Fruit fly (Drosophila melanogaster) whole organism, embryonic: ENCODE data around the gene Phs.
A peak's percentile ranks its signal among the peaks of the same experiment; 100 is the strongest.

Experiments used
- BtbVII ChIP-seq: fragments of 200-800 bp; sonication (Bioruptor generic); optimal IDR thresholded peaks from 3 replicates; lab custom pipeline; 2017; ENCODE audit warnings: missing biosample characterization, mild to moderate bottlenecking, missing genetic modification characterization
- CG10654 ChIP-seq: fragments of 200-800 bp; sonication (Bioruptor generic); optimal IDR thresholded peaks from 2 replicates; lab custom pipeline; 2016; ENCODE audit warnings: missing biosample characterization, missing genetic modification characterization
- CG12071 ChIP-seq: fragments of 200-800 bp; sonication (Bioruptor generic); optimal IDR thresholded peaks from 3 replicates; lab custom pipeline; 2018; ENCODE audit warnings: missing biosample characterization, mild to moderate bottlenecking, missing genetic modification characterization
- CG12219 ChIP-seq: fragments of 200-800 bp; sonication (Bioruptor generic); optimal IDR thresholded peaks from 3 replicates; lab custom pipeline; 2018; ENCODE audit warnings: missing biosample characterization, mild to moderate bottlenecking, missing genetic modification characterization
- CG12236 ChIP-seq: fragments of 200-800 bp; sonication (Bioruptor generic); optimal IDR thresholded peaks from 2 replicates; lab custom pipeline; 2016; ENCODE audit warnings: missing biosample characterization, missing genetic modification characterization
- CG12659 ChIP-seq: fragments of 200-800 bp; sonication (Bioruptor generic); optimal IDR thresholded peaks from 3 replicates; lab custom pipeline; 2017; ENCODE audit warnings: mild to moderate bottlenecking, missing biosample characterization, missing genetic modification reagents, missing genetic modification characterization
- CG16813 ChIP-seq: fragments of 200-800 bp; sonication (Bioruptor generic); IDR thresholded peaks from 3 replicates; pipeline ENCODE4 v1.3.6; 2022; ENCODE audit warnings: missing biosample characterization, missing genetic modification characterization; ENCODE audit not compliant: partially characterized antibody
- CG2120 ChIP-seq: fragments of 200-800 bp; sonication (Bioruptor generic); optimal IDR thresholded peaks from 3 replicates; lab custom pipeline; 2016; ENCODE audit warnings: missing biosample characterization, missing genetic modification characterization
- CG2129 ChIP-seq: fragments of 200-800 bp; sonication (Bioruptor generic); IDR thresholded peaks from 2 replicates; pipeline ENCODE4 v1.3.6; 2022; ENCODE audit warnings: missing biosample characterization, missing genetic modification characterization; ENCODE audit not compliant: partially characterized antibody
- CG31224 ChIP-seq: fragments of 200-800 bp; sonication (Bioruptor generic); IDR thresholded peaks from 2 replicates; pipeline ENCODE4 v1.3.6; 2022; ENCODE audit warnings: missing biosample characterization, missing genetic modification characterization
- CG4282 ChIP-seq: fragments of 200-800 bp; sonication (Bioruptor generic); optimal IDR thresholded peaks from 2 replicates; lab custom pipeline; 2016; ENCODE audit warnings: missing biosample characterization, missing genetic modification characterization
- CG4424 ChIP-seq: fragments of 200-800 bp; sonication (Bioruptor generic); optimal IDR thresholded peaks from 3 replicates; lab custom pipeline; 2016; ENCODE audit warnings: missing biosample characterization, missing genetic modification characterization
- CG4617 ChIP-seq: fragments of 200-800 bp; sonication (Bioruptor generic); optimal IDR thresholded peaks from 3 replicates; lab custom pipeline; 2016; ENCODE audit warnings: missing biosample characterization, missing genetic modification characterization, borderline replicate concordance
- CG4707 ChIP-seq: fragments of 200-800 bp; sonication (Bioruptor generic); optimal IDR thresholded peaks from 2 replicates; lab custom pipeline; 2018; ENCODE audit warnings: missing biosample characterization, mild to moderate bottlenecking, missing genetic modification characterization, moderate library complexity
- CG6654 ChIP-seq: fragments of 200-800 bp; sonication (Bioruptor generic); optimal IDR thresholded peaks from 2 replicates; lab custom pipeline; 2017; ENCODE audit warnings: missing biosample characterization, mild to moderate bottlenecking, missing genetic modification characterization
- CG6791 ChIP-seq: fragments of 200-800 bp; sonication (Bioruptor generic); IDR thresholded peaks from 3 replicates; pipeline ENCODE4 v1.3.6; 2022; ENCODE audit warnings: missing biosample characterization, missing genetic modification characterization; ENCODE audit not compliant: partially characterized antibody
- CG8359 ChIP-seq: fragments of 200-800 bp; sonication (Bioruptor generic); optimal IDR thresholded peaks from 2 replicates; lab custom pipeline; 2017; ENCODE audit warnings: missing biosample characterization, mild to moderate bottlenecking, missing genetic modification characterization, borderline replicate concordance
- CG9609 ChIP-seq: fragments of 200-800 bp; sonication (Bioruptor generic); optimal IDR thresholded peaks from 3 replicates; lab custom pipeline; 2016; ENCODE audit warnings: missing biosample characterization, missing genetic modification characterization
- CG9727 ChIP-seq: fragments of 200-800 bp; sonication (Bioruptor generic); optimal IDR thresholded peaks from 3 replicates; lab custom pipeline; 2017; ENCODE audit warnings: missing biosample characterization, mild to moderate bottlenecking, missing genetic modification characterization
- CG9797 ChIP-seq: fragments of 200-800 bp; sonication (Bioruptor generic); optimal IDR thresholded peaks from 3 replicates; lab custom pipeline; 2018; ENCODE audit warnings: missing biosample characterization, mild to moderate bottlenecking, missing genetic modification characterization
- Camta ChIP-seq: fragments of 200-800 bp; sonication (Bioruptor generic); optimal IDR thresholded peaks from 2 replicates; lab custom pipeline; 2016; ENCODE audit warnings: missing biosample characterization, missing genetic modification characterization
- Dip3 ChIP-seq: fragments of 200-800 bp; sonication (Bioruptor generic); optimal IDR thresholded peaks from 3 replicates; lab custom pipeline; 2016; ENCODE audit warnings: missing biosample characterization, missing genetic modification characterization
- Doc2 ChIP-seq: fragments of 200-800 bp; sonication (Bioruptor generic); IDR thresholded peaks from 2 replicates; pipeline ENCODE4 v1.3.6; 2022; ENCODE audit warnings: missing biosample characterization, missing genetic modification characterization
- Eip74EF ChIP-seq, 2 experiments: fragments of 200-800 bp in 1 of 2; fragments of >200 bp in 1 of 2; sonication (Bioruptor generic) in 1 of 2; optimal IDR thresholded peaks; 2 replicates each; lab custom pipeline; 2017 to 2019; ENCODE audit warnings: missing biosample characterization in 2 of 2, missing genetic modification characterization in 2 of 2, mild to moderate bottlenecking in 1 of 2, moderate library complexity in 1 of 2
- Ets65A ChIP-seq: fragments of 200-800 bp; sonication (Bioruptor generic); peaks from one replicate; lab custom pipeline; 2016; ENCODE audit warnings: missing biosample characterization, missing genetic modification characterization
- Fer2 ChIP-seq: fragments of 200-800 bp; sonication (Bioruptor generic); optimal IDR thresholded peaks from 2 replicates; lab custom pipeline; 2018; ENCODE audit warnings: missing biosample characterization, mild to moderate bottlenecking, missing genetic modification characterization, moderate library complexity
- HHEX ChIP-seq: fragments of 200-800 bp; sonication (Bioruptor generic); optimal IDR thresholded peaks from 3 replicates; lab custom pipeline; 2017; ENCODE audit warnings: missing biosample characterization, mild to moderate bottlenecking, missing genetic modification characterization, missing genetic modification reagents
- HLH54F ChIP-seq: fragments of 200-800 bp; sonication (Bioruptor generic); optimal IDR thresholded peaks from 3 replicates; lab custom pipeline; 2016; ENCODE audit warnings: missing biosample characterization, missing genetic modification characterization
- Hr39 ChIP-seq: fragments of >200 bp; optimal IDR thresholded peaks from 2 replicates; lab custom pipeline; 2017
- Lpt ChIP-seq: fragments of >200 bp; optimal IDR thresholded peaks from 2 replicates; lab custom pipeline; 2018; ENCODE audit warnings: missing biosample characterization, missing genetic modification characterization
- MBD-R2 ChIP-seq: fragments of 200-800 bp; sonication (Bioruptor generic); IDR thresholded peaks from 2 replicates; pipeline ENCODE4 v1.3.6; 2022; ENCODE audit warnings: missing biosample characterization, missing genetic modification characterization
- NC2α ChIP-seq: fragments of 200-800 bp; sonication (Bioruptor generic); optimal IDR thresholded peaks from 2 replicates; lab custom pipeline; 2016; ENCODE audit warnings: missing biosample characterization, missing genetic modification characterization
- Ptx1 ChIP-seq: fragments of 200-800 bp; sonication (Bioruptor generic); IDR thresholded peaks from 2 replicates; pipeline ENCODE4 v1.3.6; 2022; ENCODE audit warnings: missing biosample characterization, missing genetic modification characterization
- Rfx ChIP-seq: fragments of 200-800 bp; sonication (Bioruptor generic); IDR thresholded peaks from 2 replicates; pipeline ENCODE4 v1.3.6; 2022; ENCODE audit warnings: missing biosample characterization, missing genetic modification characterization
- Spps ChIP-seq: fragments of 200-800 bp; sonication (Bioruptor generic); optimal IDR thresholded peaks from 2 replicates; lab custom pipeline; 2018; ENCODE audit warnings: missing biosample characterization, mild to moderate bottlenecking, missing genetic modification characterization
- ash1 ChIP-seq: fragments of 200-800 bp; sonication (Bioruptor generic); optimal IDR thresholded peaks from 2 replicates; lab custom pipeline; 2018; ENCODE audit warnings: missing biosample characterization, mild to moderate bottlenecking, missing genetic modification characterization
- btn ChIP-seq: fragments of 200-800 bp; sonication (Bioruptor generic); optimal IDR thresholded peaks from 2 replicates; lab custom pipeline; 2016; ENCODE audit warnings: missing biosample characterization, missing genetic modification characterization
- cas ChIP-seq: fragments of 200-800 bp; sonication (Bioruptor generic); IDR thresholded peaks from 2 replicates; pipeline ENCODE4 v1.3.6; 2022; ENCODE audit warnings: missing biosample characterization, missing genetic modification characterization
- dan ChIP-seq: fragments of 200-800 bp; sonication (Bioruptor generic); IDR thresholded peaks from 2 replicates; pipeline ENCODE4 v1.3.6; 2022; ENCODE audit warnings: missing biosample characterization, missing genetic modification characterization
- danr ChIP-seq: fragments of 200-800 bp; sonication (Bioruptor generic); IDR thresholded peaks from 2 replicates; pipeline ENCODE4 v1.3.6; 2022; ENCODE audit warnings: missing biosample characterization, missing genetic modification characterization
- disco-r ChIP-seq: fragments of 200-800 bp; sonication (Bioruptor generic); optimal IDR thresholded peaks from 2 replicates; lab custom pipeline; 2016; ENCODE audit warnings: missing biosample characterization, missing genetic modification characterization
- dmrt99B ChIP-seq: fragments of 200-800 bp; sonication (Bioruptor generic); optimal IDR thresholded peaks from 2 replicates; lab custom pipeline; 2018; ENCODE audit warnings: missing biosample characterization, mild to moderate bottlenecking, missing genetic modification characterization, moderate library complexity
- grau ChIP-seq: fragments of 200-800 bp; optimal IDR thresholded peaks from 3 replicates; lab custom pipeline; 2019; ENCODE audit warnings: missing biosample characterization, mild to moderate bottlenecking, missing genetic modification characterization, moderate library complexity
- gsb-n ChIP-seq: fragments of 200-800 bp; sonication (Bioruptor generic); optimal IDR thresholded peaks from 3 replicates; lab custom pipeline; 2018; ENCODE audit warnings: missing biosample characterization, mild to moderate bottlenecking, missing genetic modification characterization
- lbe ChIP-seq: fragments of 200-800 bp; sonication (Bioruptor generic); optimal IDR thresholded peaks from 2 replicates; lab custom pipeline; 2016; ENCODE audit warnings: missing biosample characterization, mild to moderate bottlenecking, missing genetic modification characterization
- phol ChIP-seq: fragments of 200-800 bp; sonication (Bioruptor generic); optimal IDR thresholded peaks from 3 replicates; lab custom pipeline; 2018; ENCODE audit warnings: missing biosample characterization, mild to moderate bottlenecking, missing genetic modification characterization, moderate library complexity
- salm ChIP-seq: fragments of 200-800 bp; sonication (Bioruptor generic); optimal IDR thresholded peaks from 2 replicates; lab custom pipeline; 2018; ENCODE audit warnings: missing biosample characterization, mild to moderate bottlenecking, missing genetic modification characterization
- tgo ChIP-seq: fragments of 200-800 bp; sonication (Bioruptor generic); IDR thresholded peaks from 3 replicates; pipeline ENCODE4 v1.3.6; 2022; ENCODE audit warnings: missing biosample characterization, missing genetic modification characterization
- wor ChIP-seq: fragments of 200-800 bp; sonication (Bioruptor generic); IDR thresholded peaks from 2 replicates; pipeline ENCODE4 v1.3.6; 2022; ENCODE audit warnings: missing biosample characterization, missing genetic modification characterization
- zen ChIP-seq: fragments of 200-800 bp; sonication (Bioruptor generic); optimal IDR thresholded peaks from 3 replicates; lab custom pipeline; 2018; ENCODE audit warnings: missing biosample characterization, mild to moderate bottlenecking, missing genetic modification characterization, moderate library complexity

Gene Phs

DNA sequence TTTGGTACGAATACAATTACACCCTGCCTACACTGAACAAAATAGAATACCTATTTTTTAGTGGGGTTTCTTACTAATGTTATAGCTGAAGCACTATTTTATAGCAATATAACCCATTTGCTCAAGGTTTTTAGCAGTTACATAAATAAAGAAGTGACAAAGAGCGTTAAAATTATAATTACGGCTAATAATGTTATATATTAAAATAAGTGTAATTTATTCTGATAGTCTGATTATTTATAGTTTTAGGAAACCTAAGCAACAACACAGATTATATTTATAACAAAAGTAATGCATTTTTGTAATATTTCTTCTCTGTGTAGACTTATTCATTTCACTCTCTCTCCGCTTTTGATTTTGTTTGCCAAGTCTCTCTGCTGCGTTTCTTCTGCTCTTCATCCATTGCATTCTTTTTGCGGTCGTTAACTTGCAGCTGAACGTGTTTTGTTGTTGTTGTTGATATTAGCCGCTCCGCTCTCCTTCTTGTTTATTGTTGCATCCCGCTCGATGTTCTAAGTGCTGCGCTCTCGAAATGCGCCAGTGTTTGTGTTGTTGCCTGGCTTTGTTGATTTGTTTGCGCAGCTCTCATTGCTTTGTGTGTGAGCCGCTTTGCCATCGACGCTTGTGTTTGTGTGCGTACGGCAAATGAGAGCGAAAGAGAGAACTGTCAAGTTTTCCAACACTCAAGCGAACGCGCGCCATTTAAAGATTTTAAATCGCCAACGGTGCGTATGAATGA is 6.1 kb downstream of the Phs start (continued):
- TF ChIP-seq CG31224 (GFP tag; lab: Robert Waterston, UW) (peak; percentile 80), gsb-n (tag; lab: Kevin White, UChicago) (peak; percentile 91), Lpt (GFP tag; lab: Kevin White, UChicago) (no peak), CG4282 (GFP tag; lab: Kevin White, UChicago) (no peak), tgo (GFP tag; lab: Robert Waterston, UW) (peak; percentile 88), HHEX (GFP tag; lab: Kevin White, UChicago) (peak; percentile 86), CG12236 (no peak), Ptx1 (peak; percentile 90), dmrt99B (tag; lab: Kevin White, UChicago) (peak; percentile 98), Hr39 (lab: Kevin White, UChicago) (no peak), CG6654 (GFP tag; lab: Kevin White, UChicago) (peak; percentile 87), wor (peak; percentile 91), MBD-R2 (GFP tag; lab: Robert Waterston, UW) (no peak), CG2129 (GFP tag; lab: Robert Waterston, UW) (no peak), Spps (tag; lab: Kevin White, UChicago) (peak; percentile 89), phol (tag; lab: Kevin White, UChicago) (peak; percentile 97), btn (no peak), salm (tag; lab: Kevin White, UChicago) (peak; percentile 90), CG10654 (GFP tag; lab: Kevin White, UChicago) (peak; percentile 81), NC2α (GFP tag; lab: Kevin White, UChicago) (no peak), CG8359 (peak; percentile 56), disco-r (GFP tag; lab: Kevin White, UChicago) (no peak), CG9797 (peak; percentile 11), BtbVII (GFP tag; lab: Kevin White, UChicago) (peak; percentile 89), CG9727 (GFP tag; lab: Kevin White, UChicago) (peak; percentile 92), danr (GFP tag; lab: Robert Waterston, UW) (peak; percentile 52; the same call in 1 of the 2 replicates), CG4617 (GFP tag; lab: Kevin White, UChicago) (peak; percentile 57), Camta (GFP tag; lab: Kevin White, UChicago) (peak; percentile 50), CG4424 (GFP tag; lab: Kevin White, UChicago) (peak; percentile 93), cas (GFP tag; lab: Robert Waterston, UW) (peak; percentile 49; the same call in 1 of the 2 replicates), CG2120 (GFP tag; lab: Kevin White, UChicago) (peak; percentile 84), Rfx (GFP tag; lab: Robert Waterston, UW) (peak; percentile 81), Fer2 (tag; lab: Kevin White, UChicago) (peak; percentile 72), CG12659 (GFP tag; lab: Kevin White, UChicago) (peak; percentile 91), CG12219 (peak; percentile 67), dan (GFP tag; lab: Robert Waterston, UW) (no peak), Doc2 (GFP tag; lab: Robert Waterston, UW) (no peak), Dip3 (peak; percentile 15), HLH54F (GFP tag; lab: Kevin White, UChicago) (no peak), ash1 (GFP tag; lab: Kevin White, UChicago) (no peak), CG9609 (GFP tag; lab: Kevin White, UChicago) (peak; percentile 22), CG16813 (GFP tag; lab: Robert Waterston, UW) (no peak), Eip74EF (GFP tag; optimal IDR thresholded peaks at IDR 0.05; lab: Kevin White, UChicago) (peak in 1 of 2 experiments; percentile 95), Ets65A (GFP tag; lab: Kevin White, UChicago) (peak; percentile 39), CG4707 (peak; percentile 24), CG12071 (GFP tag; lab: Kevin White, UChicago) (peak; percentile 77), zen (tag; lab: Kevin White, UChicago) (peak; percentile 79), lbe (GFP tag; lab: Kevin White, UChicago) (no peak), grau (tag; lab: Kevin White, UChicago) (peak; percentile 94), CG6791 (no peak)
